Worm (Caenorhabditis elegans): Measurements from ENCODE around the gene D1046.4.
A peak's percentile ranks its signal among the peaks of the same experiment; 100 is the strongest.

D1046.4 gene

DNA sequence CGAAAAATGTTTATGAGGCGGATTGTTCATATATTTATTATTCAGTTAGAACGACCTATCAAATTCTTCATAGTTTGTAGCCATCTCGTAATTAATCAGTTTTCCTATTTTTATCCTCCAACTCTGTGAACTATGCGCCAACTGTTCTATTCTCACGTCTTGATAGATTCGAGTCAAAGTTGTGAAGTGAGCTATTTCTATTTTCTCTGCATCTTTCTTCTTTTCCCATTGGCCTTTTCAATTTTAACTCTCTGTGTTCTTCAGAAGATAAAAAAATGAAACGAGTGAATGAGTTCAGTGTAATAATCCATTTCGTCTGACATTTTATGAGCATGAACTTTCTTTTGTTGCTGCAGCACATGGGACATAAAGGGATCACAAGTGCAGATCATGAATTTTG is 44.4 kb downstream of the D1046.4 start (continued):
- TF ChIP-seq K12H6.12 (tag; optimal IDR thresholded peaks at IDR 0.05) (no peak), dpl-1 (GFP tag; optimal IDR thresholded peaks at IDR 0.05) (no peak), Y56A3A.18 (GFP tag; IDR thresholded peaks at IDR 0.05) (no peak), hmg-20 (GFP tag; IDR thresholded peaks at IDR 0.05) (no peak)

DNA sequence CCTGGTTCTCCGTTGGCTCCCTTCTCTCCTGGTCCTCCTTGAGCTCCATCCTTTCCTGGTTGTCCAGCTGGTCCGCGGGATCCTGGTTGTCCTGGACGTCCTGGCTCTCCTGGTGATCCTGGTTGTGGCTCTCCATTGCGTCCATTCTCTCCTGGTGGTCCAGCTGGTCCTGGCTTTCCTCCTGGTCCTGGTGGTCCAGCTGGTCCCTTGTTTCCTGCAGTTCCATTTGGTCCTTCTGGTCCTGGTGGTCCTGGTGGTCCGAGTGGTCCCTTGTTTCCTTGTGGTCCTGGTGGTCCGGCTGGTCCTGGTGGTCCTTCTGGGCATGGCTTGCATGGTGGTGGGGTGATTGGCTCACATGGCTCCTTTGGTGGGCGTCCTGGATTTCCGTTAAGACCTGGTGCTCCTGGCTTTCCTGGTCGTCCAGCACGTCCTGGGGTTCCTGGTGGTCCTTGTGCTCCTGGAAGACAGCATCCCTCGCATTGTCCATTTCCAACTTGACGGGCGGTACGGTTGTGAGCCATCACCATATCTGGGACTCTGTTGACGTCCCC is 45.5 kb downstream of the D1046.4 start:
- TF ChIP-seq lin-26 (GFP tag; IDR thresholded peaks at IDR 0.05) (0 out of 2 replicates have a peak, but pooled peaks have one; percentile 30), hrde-1 (tag; optimal IDR thresholded peaks at IDR 0.05; ENCODE audit: borderline replicate concordance) (peak; percentile 0), zfh-2 (GFP tag; conservative IDR thresholded peaks at IDR 0.05) (peak; percentile 85; the same call in 1 of the 2 replicates), nhr-120 (GFP tag; IDR thresholded peaks at IDR 0.05) (no peak), dox-1 (GFP tag; IDR thresholded peaks at IDR 0.05) (0 out of 2 replicates have a peak, but pooled peaks have one; percentile 16), xnd-1 (tag; optimal IDR thresholded peaks at IDR 0.05) (no peak), mcd-1 (GFP tag; IDR thresholded peaks at IDR 0.05) (peak; percentile 26; the same call in 1 of the 2 replicates), ekl-4 (GFP tag; IDR thresholded peaks at IDR 0.05) (0 out of 2 replicates have a peak, but pooled peaks have one; percentile 8), nhr-27 (tag; optimal IDR thresholded peaks at IDR 0.05) (peak; percentile 64), ztf-26 (tag; optimal IDR thresholded peaks at IDR 0.05) (peak; percentile 5), nfyb-1 (GFP tag; IDR thresholded peaks at IDR 0.05) (no peak), F52B5.7 (tag; optimal IDR thresholded peaks at IDR 0.05) (peak; percentile 9), egrh-3 (GFP tag; IDR thresholded peaks at IDR 0.05) (peak; percentile 68; the same call in 1 of the 2 replicates)

DNA sequence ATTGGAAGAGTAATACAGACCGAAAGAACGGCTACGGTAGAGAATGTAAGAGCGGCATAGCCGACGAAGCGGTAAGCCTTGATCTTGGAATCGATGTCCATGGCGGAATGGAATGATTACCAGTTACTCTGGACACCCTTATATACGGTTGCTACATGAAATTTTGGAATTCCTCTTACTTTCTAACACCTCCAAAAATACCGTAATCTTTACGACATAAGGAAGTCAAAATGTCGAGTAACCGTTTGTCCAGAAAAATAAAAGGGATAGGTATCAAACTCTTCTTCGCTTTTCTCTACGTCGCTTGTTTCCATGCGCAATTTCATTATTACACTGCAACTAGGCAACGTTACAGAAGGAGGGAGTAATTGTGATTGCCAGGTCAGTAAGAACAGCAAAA is 46.0 kb downstream of the D1046.4 start, which contains the start of gene col-119:
Gene col-119, minus strand, starts transcription at position 101 of the 400 bp plus-strand sequence.
- TF ChIP-seq nhr-80 (tag; optimal IDR thresholded peaks at IDR 0.05) (peak; percentile 0), lsy-27 (tag; optimal IDR thresholded peaks at IDR 0.05; ENCODE audit: borderline replicate concordance, insufficient read depth) (no peak), B0336.3 (GFP tag; IDR thresholded peaks at IDR 0.05) (no peak), nhr-120 (GFP tag; IDR thresholded peaks at IDR 0.05) (no peak), ztf-18 (tag; optimal IDR thresholded peaks at IDR 0.05) (no peak), mes-4 (tag; optimal IDR thresholded peaks at IDR 0.05) (no peak), T26A5.8 (tag; optimal IDR thresholded peaks at IDR 0.05) (no peak), lin-40 (tag; optimal IDR thresholded peaks at IDR 0.05) (peak; percentile 34)

DNA sequence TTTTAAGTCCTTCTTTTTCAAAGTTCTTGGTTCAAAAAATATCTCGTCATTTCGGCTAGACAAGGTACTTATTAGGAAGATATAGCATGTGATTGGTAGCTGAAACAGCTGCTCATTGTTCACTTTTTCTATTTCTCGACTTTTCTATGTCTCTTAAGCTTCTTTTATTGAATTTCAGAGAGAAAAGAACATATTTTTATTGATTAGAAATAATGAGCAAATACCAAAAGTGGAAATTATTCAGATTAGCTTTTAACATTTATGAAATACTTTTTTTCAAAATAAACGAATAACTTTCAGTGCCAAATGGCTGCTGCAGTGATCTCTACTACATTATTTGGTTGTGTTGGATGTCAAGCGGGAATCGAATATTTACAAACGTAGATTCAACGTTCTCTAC is 50.9 kb downstream of the D1046.4 start, which contains the start of gene nstp-1:
Gene nstp-1, plus strand, starts transcription at position 301 of the 400 bp plus-strand sequence.
- TF ChIP-seq akir-1 (GFP tag; optimal IDR thresholded peaks at IDR 0.05) (no peak), hsf-1 (GFP tag; IDR thresholded peaks at IDR 0.05) (no peak), madf-6 (GFP tag; IDR thresholded peaks at IDR 0.05) (no peak), D2030.7 (GFP tag; IDR thresholded peaks at IDR 0.05) (no peak), nfyb-1 (GFP tag; IDR thresholded peaks at IDR 0.05) (no peak), dox-1 (GFP tag; IDR thresholded peaks at IDR 0.05) (no peak), nhr-120 (GFP tag; IDR thresholded peaks at IDR 0.05) (no peak), snpc-4 (GFP tag; optimal IDR thresholded peaks at IDR 0.05) (no peak), snpc-4 (tag; optimal IDR thresholded peaks at IDR 0.05) (no peak), sea-2 (GFP tag; IDR thresholded peaks at IDR 0.05) (no peak), aptf-3 (GFP tag; IDR thresholded peaks at IDR 0.05) (no peak)
